Worm (Caenorhabditis elegans): ENCODE results near the gene R02F2.10.

The R02F2.10 gene

DNA sequence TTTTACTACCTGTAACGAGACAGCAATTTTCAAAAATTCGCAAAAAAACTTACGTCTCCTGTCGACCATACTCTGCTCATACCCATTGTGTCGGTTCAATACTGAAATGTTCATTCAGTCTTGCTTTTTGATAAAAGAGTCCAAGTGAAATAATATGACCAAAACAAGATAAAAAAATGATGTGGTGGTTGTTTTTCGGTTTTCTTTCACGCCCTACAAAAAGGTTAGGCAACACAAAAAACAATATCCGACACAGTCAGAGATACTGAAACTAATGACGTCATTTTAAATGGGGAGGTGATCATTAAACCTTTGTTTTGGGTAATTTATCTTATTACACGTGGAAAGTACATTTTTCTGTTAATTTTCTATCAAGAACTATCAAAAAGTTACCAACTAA, 17.1 kb downstream of the R02F2.10 start, which contains the start of gene R02F2.8:
TSS of gene R02F2.8 (minus strand) at position 101 of the 400 bp plus-strand sequence.
- TF ChIP-seq F55B11.4 (tag; optimal IDR thresholded peaks at IDR 0.05; ENCODE audit: borderline replicate concordance, insufficient read depth) (no peak), hsf-1 (GFP tag; IDR thresholded peaks at IDR 0.05) (no peak), D2030.7 (GFP tag; IDR thresholded peaks at IDR 0.05) (no peak), madf-6 (GFP tag; IDR thresholded peaks at IDR 0.05) (no peak), nhr-80 (tag; optimal IDR thresholded peaks at IDR 0.05) (no peak), lsy-27 (tag; optimal IDR thresholded peaks at IDR 0.05; ENCODE audit: borderline replicate concordance, insufficient read depth) (no peak), rec-8 (tag; optimal IDR thresholded peaks at IDR 0.05) (no peak), F33H1.4 (GFP tag; IDR thresholded peaks at IDR 0.05) (no peak), F39B2.1 (GFP tag; IDR thresholded peaks at IDR 0.05) (no peak), egl-44 (GFP tag; IDR thresholded peaks at IDR 0.05) (no peak), lin-40 (tag; optimal IDR thresholded peaks at IDR 0.05) (no peak), madf-3 (GFP tag; IDR thresholded peaks at IDR 0.05) (no peak), bed-2 (GFP tag; IDR thresholded peaks at IDR 0.05) (no peak), egl-18 (GFP tag; IDR thresholded peaks at IDR 0.05) (no peak), ceh-100 (GFP tag; IDR thresholded peaks at IDR 0.05) (no peak), tbp1 (GFP tag; optimal IDR thresholded peaks at IDR 0.05) (no peak), B0336.3 (GFP tag; IDR thresholded peaks at IDR 0.05) (no peak), pha-4 (tag; optimal IDR thresholded peaks at IDR 0.05) (no peak), Y53G8AR.9 (GFP tag; conservative IDR thresholded peaks at IDR 0.05) (no peak), ztf-28 (GFP tag; IDR thresholded peaks at IDR 0.05) (no peak)

DNA sequence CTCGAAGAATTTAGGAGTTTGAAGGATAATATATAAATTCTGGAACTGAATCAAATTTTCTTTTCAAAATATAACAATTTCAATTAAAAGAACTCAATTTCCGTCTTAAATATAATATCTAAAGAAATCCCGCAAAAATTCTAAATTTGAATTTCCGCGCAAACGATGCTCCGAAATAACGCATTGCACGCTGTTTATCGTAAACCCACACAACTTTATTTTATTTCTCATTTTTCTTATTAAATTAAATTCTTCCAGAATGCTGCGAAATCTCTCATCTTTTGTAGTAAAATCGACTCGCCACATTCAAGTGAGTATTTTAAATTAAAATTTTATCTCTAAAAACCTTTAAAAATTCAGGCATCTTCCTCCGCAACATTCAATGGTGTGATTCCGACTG, 20.9 kb downstream of the R02F2.10 start, which contains the start of gene R02F2.9:
TSS of gene R02F2.9 (plus strand) at position 218 of the 400 bp plus-strand sequence.
- peak; percentile 95 for TF ChIP-seq attf-3 (GFP tag; conservative IDR thresholded peaks at IDR 0.05)
- peak in 1 of 3 experiments; percentile 78 for TF ChIP-seq lin-35 (GFP tag; optimal IDR thresholded peaks at IDR 0.05)
- TF ChIP-seq ztf-28 (GFP tag; IDR thresholded peaks at IDR 0.05): no peak
- TF ChIP-seq F52B5.7 (tag; optimal IDR thresholded peaks at IDR 0.05): no peak
- TF ChIP-seq lin-54 (GFP tag; optimal IDR thresholded peaks at IDR 0.05): peak; percentile 60
- TF ChIP-seq efl-1 (GFP tag; optimal IDR thresholded peaks at IDR 0.05): peak; percentile 44
- TF ChIP-seq dpl-1 (GFP tag; optimal IDR thresholded peaks at IDR 0.05): peak; percentile 35
- peak; percentile 27 for TF ChIP-seq him-1 (tag; optimal IDR thresholded peaks at IDR 0.05)

DNA sequence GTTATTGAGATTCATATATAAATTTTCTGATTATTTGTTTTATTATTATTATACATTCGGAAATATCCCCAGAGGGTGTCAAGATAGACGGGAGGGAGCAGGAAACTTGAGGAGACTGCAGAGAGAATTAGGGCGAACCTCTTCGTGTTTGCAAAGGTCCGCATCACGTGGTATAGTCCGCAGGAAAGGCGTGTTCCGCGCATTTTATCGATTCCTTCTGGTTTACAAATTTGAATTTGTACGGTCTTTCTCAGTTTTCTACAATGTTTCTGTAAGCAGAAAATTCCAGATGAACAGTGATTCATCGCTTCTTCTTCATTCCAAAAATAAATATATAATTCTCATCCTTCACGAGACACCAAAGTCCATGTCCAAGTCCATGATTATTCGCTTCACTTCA, 21.8 kb downstream of the R02F2.10 start:
- TF ChIP-seq hlh-26 (GFP tag; conservative IDR thresholded peaks at IDR 0.05): no peak
- no peak for TF ChIP-seq F37B4.10 (GFP tag; IDR thresholded peaks at IDR 0.05)
- no peak for TF ChIP-seq madf-6 (GFP tag; IDR thresholded peaks at IDR 0.05)
- TF ChIP-seq K11D2.4 (GFP tag; IDR thresholded peaks at IDR 0.05): no peak
- no peak for TF ChIP-seq Y67H2A.10 (GFP tag; conservative IDR thresholded peaks at IDR 0.05)
- no peak for TF ChIP-seq ccch-3 (GFP tag; optimal IDR thresholded peaks at IDR 0.05)
- no peak for TF ChIP-seq akir-1 (GFP tag; optimal IDR thresholded peaks at IDR 0.05)
- TF ChIP-seq attf-6 (GFP tag; IDR thresholded peaks at IDR 0.05): no peak

DNA sequence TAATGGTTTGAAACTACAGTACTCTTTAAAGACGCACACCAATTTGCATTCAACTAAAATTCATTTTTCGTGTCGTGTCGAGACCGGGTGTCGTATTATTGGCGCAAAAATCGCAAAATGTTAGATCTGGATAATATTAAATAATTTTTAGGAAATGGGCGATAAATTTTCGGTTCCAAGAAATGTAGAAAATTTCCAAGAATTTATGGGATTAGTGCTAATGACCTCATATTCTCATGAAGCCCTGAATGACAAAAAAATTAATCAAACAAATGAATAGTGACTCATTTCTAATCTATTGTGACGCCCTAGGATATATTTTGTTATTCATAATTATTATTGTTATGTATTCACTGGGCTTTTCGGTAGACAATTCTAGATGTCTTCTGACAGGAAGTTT, 22.6 kb downstream of the R02F2.10 start:
- TF ChIP-seq mes-4 (tag; optimal IDR thresholded peaks at IDR 0.05): no peak
- no peak for TF ChIP-seq egrh-3 (GFP tag; IDR thresholded peaks at IDR 0.05)
- TF ChIP-seq hmg-1.2 (GFP tag; IDR thresholded peaks at IDR 0.05): no peak

All from whole organism, young adult.